Fruit fly (Drosophila melanogaster) whole organism, wandering third instar larva: ENCODE results near the gene Hel89B.

Experiments used
- Dfd ChIP-seq: fragments of >200 bp; optimal IDR thresholded peaks from 2 replicates; lab custom pipeline; 2017; ENCODE audit warnings: missing biosample characterization, missing genetic modification characterization
- Sp1 ChIP-seq: fragments of 200-800 bp; sonication (Bioruptor generic); optimal IDR thresholded peaks from 3 replicates; lab custom pipeline; 2019; ENCODE audit warnings: missing biosample characterization, mild to moderate bottlenecking, missing genetic modification characterization, moderate library complexity
- h ChIP-seq: fragments of 200-800 bp; sonication (Bioruptor generic); optimal IDR thresholded peaks from 3 replicates; lab custom pipeline; 2016; ENCODE audit warnings: missing biosample characterization, mild to moderate bottlenecking, missing genetic modification characterization
- woc ChIP-seq: sonication (Bioruptor generic); optimal IDR thresholded peaks from 2 replicates; lab custom pipeline; 2016; ENCODE audit warnings: missing biosample characterization, mild to moderate bottlenecking, missing genetic modification characterization

- no peak for TF ChIP-seq Sp1 (GFP tag; lab: Kevin White, UChicago)
- no peak for TF ChIP-seq woc (GFP tag; lab: Kevin White, UChicago)
- no peak for TF ChIP-seq Dfd (GFP tag; lab: Kevin White, UChicago)
- TF ChIP-seq h (GFP tag; lab: Kevin White, UChicago): no peak
Observed at dm6 chr3R:15947605-15948004, 25.5 kb upstream of the Hel89B start.
